Worm (Caenorhabditis elegans): ENCODE measurements around the gene ZC239.13.

ZC239.13 gene

ce11 chrII:3241842-3242241 is 19.2 kb upstream of the ZC239.13 start:
- no peak for TF ChIP-seq hlh-30 (tag; optimal IDR thresholded peaks at IDR 0.05; ENCODE audit: insufficient read depth)
- no peak for TF ChIP-seq hlh-8 (tag; optimal IDR thresholded peaks at IDR 0.05)
- TF ChIP-seq C08G9.2 (tag; optimal IDR thresholded peaks at IDR 0.05) = no peak
- no peak for TF ChIP-seq ceh-30 (tag; optimal IDR thresholded peaks at IDR 0.05)
- no peak for TF ChIP-seq hlh-15 (tag; optimal IDR thresholded peaks at IDR 0.05)
- TF ChIP-seq pha-4 (tag; optimal IDR thresholded peaks at IDR 0.05) = no peak
- TF ChIP-seq ref-2 (tag; optimal IDR thresholded peaks at IDR 0.05) = no peak
- no peak for TF ChIP-seq eyg-1 (tag; optimal IDR thresholded peaks at IDR 0.05)
- no peak for TF ChIP-seq ceh-22 (tag; optimal IDR thresholded peaks at IDR 0.05)
- TF ChIP-seq unc-55 (GFP tag; optimal IDR thresholded peaks at IDR 0.05) = no peak
- no peak for TF ChIP-seq ztf-16 (tag; optimal IDR thresholded peaks at IDR 0.05)
- TF ChIP-seq pros-1 (tag; optimal IDR thresholded peaks at IDR 0.05) = no peak

ce11 chrII:3240207-3240606 is 17.6 kb upstream of the ZC239.13 start, which contains the start of gene C17F4.3:
TSS of gene C17F4.3 (plus strand) at chrII:3240507.
- TF ChIP-seq ceh-48 (tag; optimal IDR thresholded peaks at IDR 0.05) = no peak

- TF ChIP-seq unc-42 (tag; optimal IDR thresholded peaks at IDR 0.05) (no peak), ceh-22 (tag; optimal IDR thresholded peaks at IDR 0.05) (no peak), sox-2 (GFP tag; IDR thresholded peaks at IDR 0.05) (no peak), pat-9 (tag; optimal IDR thresholded peaks at IDR 0.05) (no peak), ref-2 (tag; optimal IDR thresholded peaks at IDR 0.05) (no peak), lin-11 (tag; optimal IDR thresholded peaks at IDR 0.05) (no peak), pax-1 (tag; optimal IDR thresholded peaks at IDR 0.05) (no peak), ceh-18 (tag; optimal IDR thresholded peaks at IDR 0.05) (no peak), T23F11.4 (GFP tag; optimal IDR thresholded peaks at IDR 0.05) (no peak), Y22D7AL.16 (tag; optimal IDR thresholded peaks at IDR 0.05) (no peak), syd-9 (tag; optimal IDR thresholded peaks at IDR 0.05) (no peak), unc-86 (tag; optimal IDR thresholded peaks at IDR 0.05) (no peak), ceh-6 (GFP tag; optimal IDR thresholded peaks at IDR 0.05) (no peak), tbx-7 (tag; optimal IDR thresholded peaks at IDR 0.05) (no peak), pqm-1 (tag; optimal IDR thresholded peaks at IDR 0.05) (no peak), pha-4 (tag; optimal IDR thresholded peaks at IDR 0.05) (no peak)
Observed at ce11 chrII:3237038-3237521, 14.4 kb upstream of the ZC239.13 start, which contains the start of the genes srz-67 and C17F4.11. TSS of gene srz-67 (minus strand) at chrII:3237138. TSS of gene C17F4.11 (plus strand) at chrII:3237471.

- TF ChIP-seq hlh-6 (tag; optimal IDR thresholded peaks at IDR 0.05) = no peak
Observed at ce11 chrII:3234725-3235124, 12.1 kb upstream of the ZC239.13 start, which contains the start of gene C17F4.8. TSS of gene C17F4.8 (minus strand) at chrII:3234825.

ce11 chrII:3230422-3230821 is 7.8 kb upstream of the ZC239.13 start, which contains the start of gene srh-297:
TSS of gene srh-297 (minus strand) at chrII:3230522.
- no peak for TF ChIP-seq tbx-2 (tag; optimal IDR thresholded peaks at IDR 0.05)
- TF ChIP-seq madf-2 (tag; optimal IDR thresholded peaks at IDR 0.05) = no peak
- no peak for TF ChIP-seq ceh-9 (tag; optimal IDR thresholded peaks at IDR 0.05)
- no peak for TF ChIP-seq ama-1 (optimal IDR thresholded peaks at IDR 0.05)
- TF ChIP-seq ceh-48 (tag; optimal IDR thresholded peaks at IDR 0.05) = no peak
- no peak for TF ChIP-seq ceh-6 (GFP tag; optimal IDR thresholded peaks at IDR 0.05)
- no peak for TF ChIP-seq ceh-31 (tag; optimal IDR thresholded peaks at IDR 0.05)
- no peak for TF ChIP-seq ztf-16 (tag; optimal IDR thresholded peaks at IDR 0.05)
- TF ChIP-seq unc-42 (tag; optimal IDR thresholded peaks at IDR 0.05) = no peak
- TF ChIP-seq elt-2 (tag; optimal IDR thresholded peaks at IDR 0.05) = no peak
- no peak for TF ChIP-seq ceh-45 (GFP tag; IDR thresholded peaks at IDR 0.05)
- TF ChIP-seq hlh-6 (tag; optimal IDR thresholded peaks at IDR 0.05) = no peak
- no peak for TF ChIP-seq unc-3 (GFP tag; conservative IDR thresholded peaks at IDR 0.05)
- TF ChIP-seq unc-3 (tag; optimal IDR thresholded peaks at IDR 0.05) = no peak
- no peak for TF ChIP-seq ahr-1 (tag; optimal IDR thresholded peaks at IDR 0.05)
- no peak for TF ChIP-seq gmeb-2 (tag; optimal IDR thresholded peaks at IDR 0.05)
